Fruit fly (Drosophila melanogaster) whole organism, embryonic: ENCODE results near the gene tipE.
A peak's percentile ranks its signal among the peaks of the same experiment; 100 is the strongest.

ENCODE experiments used
- Antp ChIP-seq: fragments of 200-800 bp; sonication (Bioruptor generic); optimal IDR thresholded peaks from 3 replicates; lab custom pipeline; 2016; ENCODE audit warnings: missing biosample characterization, missing genetic modification characterization
- CG10209 ChIP-seq: fragments of 200-800 bp; sonication (Bioruptor generic); optimal IDR thresholded peaks from 3 replicates; lab custom pipeline; 2017; ENCODE audit warnings: missing biosample characterization, mild to moderate bottlenecking, missing genetic modification characterization, missing genetic modification reagents
- CG10431 ChIP-seq: fragments of 200-800 bp; sonication (Bioruptor generic); optimal IDR thresholded peaks from 3 replicates; lab custom pipeline; 2018; ENCODE audit warnings: missing biosample characterization, mild to moderate bottlenecking, missing genetic modification characterization
- CG11456 ChIP-seq: fragments of 200-800 bp; sonication (Bioruptor generic); IDR thresholded peaks from 3 replicates; pipeline ENCODE4 v1.3.6; 2022; ENCODE audit warnings: missing biosample characterization, missing genetic modification characterization
- CG11560 ChIP-seq: fragments of 200-800 bp; sonication (Bioruptor generic); IDR thresholded peaks from 3 replicates; pipeline ENCODE4 v1.3.6; 2022; ENCODE audit warnings: missing biosample characterization, missing genetic modification characterization
- CG11723 ChIP-seq: fragments of 200-800 bp; sonication (Bioruptor generic); optimal IDR thresholded peaks from 2 replicates; lab custom pipeline; 2017; ENCODE audit warnings: missing biosample characterization, mild to moderate bottlenecking, missing genetic modification characterization
- CG12155 ChIP-seq: fragments of 200-800 bp; sonication (Bioruptor generic); optimal IDR thresholded peaks from 3 replicates; lab custom pipeline; 2016; ENCODE audit warnings: missing biosample characterization, missing genetic modification characterization
- CG13424 ChIP-seq: fragments of 200-800 bp; sonication (Bioruptor generic); optimal IDR thresholded peaks from 2 replicates; lab custom pipeline; 2019; ENCODE audit warnings: missing biosample characterization, mild to moderate bottlenecking, missing genetic modification characterization, moderate library complexity
- CG14014 ChIP-seq: fragments of 200-800 bp; sonication (Bioruptor generic); IDR thresholded peaks from 2 replicates; pipeline ENCODE4 v1.3.6; 2022; ENCODE audit warnings: missing biosample characterization, missing genetic modification characterization
- CG15269 ChIP-seq: fragments of 200-800 bp; sonication (Bioruptor generic); optimal IDR thresholded peaks from 2 replicates; lab custom pipeline; 2018; ENCODE audit warnings: missing biosample characterization, mild to moderate bottlenecking, missing genetic modification characterization, moderate library complexity
- CG15514 ChIP-seq: fragments of 200-800 bp; sonication (Bioruptor generic); optimal IDR thresholded peaks from 3 replicates; lab custom pipeline; 2017; ENCODE audit warnings: missing biosample characterization, missing genetic modification characterization, mild to moderate bottlenecking, moderate library complexity, missing genetic modification reagents
- CG16813 ChIP-seq: fragments of 200-800 bp; sonication (Bioruptor generic); IDR thresholded peaks from 3 replicates; pipeline ENCODE4 v1.3.6; 2022; ENCODE audit warnings: missing biosample characterization, missing genetic modification characterization; ENCODE audit not compliant: partially characterized antibody
- CG30020 ChIP-seq: fragments of 200-800 bp; optimal IDR thresholded peaks from 2 replicates; lab custom pipeline; 2019; ENCODE audit warnings: missing biosample characterization, mild to moderate bottlenecking, missing genetic modification characterization, moderate library complexity
- CG3995 ChIP-seq: fragments of 200-800 bp; sonication (Bioruptor generic); optimal IDR thresholded peaks from 3 replicates; lab custom pipeline; 2016; ENCODE audit warnings: missing biosample characterization, missing genetic modification characterization
- CG4617 ChIP-seq: fragments of 200-800 bp; sonication (Bioruptor generic); optimal IDR thresholded peaks from 3 replicates; lab custom pipeline; 2016; ENCODE audit warnings: missing biosample characterization, missing genetic modification characterization, borderline replicate concordance
- CG4730 ChIP-seq: fragments of 200-800 bp; sonication (Bioruptor generic); IDR thresholded peaks from 2 replicates; pipeline ENCODE4 v1.3.6; 2022; ENCODE audit warnings: missing biosample characterization, missing genetic modification characterization
- CG4854 ChIP-seq: fragments of 200-800 bp; sonication (Bioruptor generic); optimal IDR thresholded peaks from 2 replicates; lab custom pipeline; 2016; ENCODE audit warnings: missing biosample characterization, missing genetic modification characterization, inconsistent platforms
- CG8924 ChIP-seq: fragments of 200-800 bp; optimal IDR thresholded peaks from 3 replicates; lab custom pipeline; 2019; ENCODE audit warnings: missing biosample characterization, mild to moderate bottlenecking, missing genetic modification characterization, moderate library complexity
- CG9797 ChIP-seq: fragments of 200-800 bp; sonication (Bioruptor generic); optimal IDR thresholded peaks from 3 replicates; lab custom pipeline; 2018; ENCODE audit warnings: missing biosample characterization, mild to moderate bottlenecking, missing genetic modification characterization
- D19B ChIP-seq: fragments of 200-800 bp; sonication (Bioruptor generic); optimal IDR thresholded peaks from 2 replicates; lab custom pipeline; 2017; ENCODE audit warnings: missing biosample characterization, mild to moderate bottlenecking, missing genetic modification characterization
- Deaf1 ChIP-seq: fragments of 200-800 bp; optimal IDR thresholded peaks from 3 replicates; lab custom pipeline; 2019; ENCODE audit warnings: missing biosample characterization, mild to moderate bottlenecking, missing genetic modification characterization, moderate library complexity
- H2.0 ChIP-seq: fragments of 200-800 bp; sonication (Bioruptor generic); IDR thresholded peaks from 2 replicates; pipeline ENCODE4 v1.3.6; 2022; ENCODE audit warnings: missing biosample characterization, missing genetic modification characterization
- HLH3B ChIP-seq: fragments of 200-800 bp; sonication (Bioruptor generic); IDR thresholded peaks from 2 replicates; pipeline ENCODE4 v1.3.6; 2022; ENCODE audit warnings: missing biosample characterization, missing genetic modification characterization
- Jarid2 ChIP-seq: fragments of 200-800 bp; sonication (Bioruptor generic); optimal IDR thresholded peaks from 3 replicates; lab custom pipeline; 2017; ENCODE audit warnings: mild to moderate bottlenecking, missing biosample characterization, missing genetic modification reagents, missing genetic modification characterization
- Lhr ChIP-seq: fragments of 200-800 bp; sonication (Bioruptor generic); optimal IDR thresholded peaks from 3 replicates; lab custom pipeline; 2017; ENCODE audit warnings: mild to moderate bottlenecking, missing biosample characterization, missing genetic modification reagents, missing genetic modification characterization
- Lim3 ChIP-seq: fragments of 200-800 bp; sonication (Bioruptor generic); IDR thresholded peaks from 2 replicates; pipeline ENCODE4 v1.3.6; 2022; ENCODE audit warnings: missing biosample characterization, missing genetic modification characterization
- Nf-YB ChIP-seq: fragments of 200-800 bp; sonication (Bioruptor generic); optimal IDR thresholded peaks from 3 replicates; lab custom pipeline; 2019; ENCODE audit warnings: missing biosample characterization, mild to moderate bottlenecking, missing genetic modification characterization, moderate library complexity
- Poxn ChIP-seq: fragments of 200-800 bp; sonication (Bioruptor generic); IDR thresholded peaks from 2 replicates; pipeline ENCODE4 v1.3.6; 2022; ENCODE audit warnings: missing biosample characterization, missing genetic modification characterization
- Sox102F ChIP-seq: fragments of 200-800 bp; sonication (Bioruptor generic); optimal IDR thresholded peaks from 2 replicates; lab custom pipeline; 2018; ENCODE audit warnings: missing biosample characterization, mild to moderate bottlenecking, missing genetic modification characterization, moderate library complexity
- Usf ChIP-seq: fragments of 200-800 bp; sonication (Bioruptor generic); optimal IDR thresholded peaks from 2 replicates; lab custom pipeline; 2017; ENCODE audit warnings: missing genotype, missing biosample characterization, missing genetic modification characterization
- al ChIP-seq: fragments of 200-800 bp; sonication (Bioruptor generic); IDR thresholded peaks from 2 replicates; pipeline ENCODE4 v1.3.6; 2022; ENCODE audit warnings: missing biosample characterization, missing genetic modification characterization
- crp ChIP-seq, 2 experiments: fragments of 200-800 bp; sonication (Bioruptor generic); optimal IDR thresholded peaks; 2 replicates in 1 of 2; 3 replicates in 1 of 2; lab custom pipeline; 2017; ENCODE audit warnings: missing biosample characterization in 2 of 2, missing genetic modification characterization in 2 of 2, mild to moderate bottlenecking in 1 of 2, moderate library complexity in 1 of 2
- dmrt11E ChIP-seq: fragments of 200-800 bp; sonication (Bioruptor generic); optimal IDR thresholded peaks from 3 replicates; lab custom pipeline; 2018; ENCODE audit warnings: missing biosample characterization, mild to moderate bottlenecking, missing genetic modification characterization, moderate library complexity
- fru ChIP-seq: fragments of >200 bp; optimal IDR thresholded peaks from 2 replicates; lab custom pipeline; 2017
- gcm2 ChIP-seq: fragments of 200-800 bp; sonication (Bioruptor generic); optimal IDR thresholded peaks from 2 replicates; lab custom pipeline; 2016; ENCODE audit warnings: missing biosample characterization, missing genetic modification characterization
- gsb ChIP-seq: fragments of 200-800 bp; sonication (Bioruptor generic); IDR thresholded peaks from 2 replicates; pipeline ENCODE4 v1.3.6; 2022; ENCODE audit warnings: missing biosample characterization, missing genetic modification characterization
- hth ChIP-seq: fragments of >200 bp; optimal IDR thresholded peaks from 2 replicates; lab custom pipeline; 2017; ENCODE audit warnings: inconsistent platforms
- ind ChIP-seq: fragments of 200-800 bp; sonication (Bioruptor generic); optimal IDR thresholded peaks from 3 replicates; lab custom pipeline; 2016; ENCODE audit warnings: missing biosample characterization, missing genetic modification characterization
- klu ChIP-seq: fragments of 200-800 bp; sonication (Bioruptor generic); IDR thresholded peaks from 2 replicates; pipeline ENCODE4 v1.3.6; 2022; ENCODE audit warnings: missing biosample characterization, missing genetic modification characterization
- lilli ChIP-seq: fragments of 200-800 bp; sonication (Bioruptor generic); optimal IDR thresholded peaks from 3 replicates; lab custom pipeline; 2016; ENCODE audit warnings: missing biosample characterization, missing genetic modification characterization
- lmd ChIP-seq: fragments of 200-800 bp; sonication (Bioruptor generic); IDR thresholded peaks from 2 replicates; pipeline ENCODE4 v1.3.6; 2022; ENCODE audit warnings: missing biosample characterization, missing genetic modification characterization
- pan ChIP-seq, 4 experiments: fragments of >200 bp in 3 of 4; fragments of 200-800 bp in 1 of 4; sonication (Bioruptor generic) in 1 of 4; optimal IDR thresholded peaks in 3 of 4; IDR thresholded peaks in 1 of 4; 2 replicates each; pipeline versions ENCODE4 v1.3.6 to Lab custom; 2017 to 2022; ENCODE audit warnings: missing biosample characterization in 2 of 4, missing genetic modification characterization in 2 of 4, mixed read lengths in 1 of 4
- psq ChIP-seq: fragments of 200-800 bp; sonication (Bioruptor generic); optimal IDR thresholded peaks from 2 replicates; lab custom pipeline; 2017; ENCODE audit warnings: missing biosample characterization, missing genetic modification characterization
- sob ChIP-seq: fragments of 200-800 bp; sonication (Bioruptor generic); IDR thresholded peaks from 2 replicates; pipeline ENCODE4 v1.3.6; 2022; ENCODE audit warnings: missing biosample characterization, missing genetic modification characterization
- tup ChIP-seq: fragments of 200-800 bp; sonication (Bioruptor generic); optimal IDR thresholded peaks from 2 replicates; lab custom pipeline; 2016; ENCODE audit warnings: missing biosample characterization, mild to moderate bottlenecking, missing genetic modification characterization, moderate library complexity
- wek ChIP-seq: fragments of 200-800 bp; sonication (Bioruptor generic); optimal IDR thresholded peaks from 3 replicates; lab custom pipeline; 2018; ENCODE audit warnings: missing biosample characterization, mild to moderate bottlenecking, missing genetic modification characterization, moderate library complexity

The tipE gene

DNA sequence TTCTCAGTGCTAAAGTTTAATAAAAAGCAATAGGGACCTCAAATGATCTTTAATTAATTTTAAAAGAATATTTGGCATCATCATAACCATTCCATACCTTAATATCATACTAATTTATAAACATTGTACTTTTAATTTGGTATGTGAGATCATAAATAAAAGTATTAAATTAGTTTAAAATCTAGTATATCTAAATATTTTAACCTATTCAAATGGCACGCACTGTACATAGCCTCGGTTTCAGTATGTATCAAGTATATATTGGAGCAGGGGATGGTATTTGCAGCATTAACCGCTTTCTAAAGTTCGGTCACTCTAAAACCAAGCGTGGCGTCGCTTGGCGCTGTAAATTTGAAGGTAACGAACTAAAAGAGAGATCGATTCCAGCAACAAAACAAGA lies 54.1 kb downstream of the tipE start, which contains the start of gene pav (continued):
- TF ChIP-seq gcm2 (GFP tag; lab: Kevin White, UChicago) (no peak), fru (lab: Kevin White, UChicago) (no peak), Deaf1 (no peak), lilli (GFP tag; lab: Kevin White, UChicago) (peak; percentile 16), al (GFP tag; lab: Robert Waterston, UW) (0 out of 2 replicates have a peak, but pooled peaks have one; percentile 26), CG11560 (tag; lab: Robert Waterston, UW) (no peak), crp (GFP tag; optimal IDR thresholded peaks at IDR 0.05; lab: Kevin White, UChicago) (peak in 1 of 2 experiments; percentile 0), pan (optimal IDR thresholded peaks at IDR 0.05; lab: Kevin White, UChicago) (no peak), pan (GFP tag; optimal IDR thresholded peaks at IDR 0.05 in 1 of 2, IDR thresholded peaks at IDR 0.05 in 1 of 2) (peak in 1 of 2 experiments; percentile 46), CG16813 (GFP tag; lab: Robert Waterston, UW) (no peak), sob (GFP tag; lab: Robert Waterston, UW) (peak; percentile 49), CG11456 (GFP tag; lab: Robert Waterston, UW) (0 out of 3 replicates have a peak, but pooled peaks have one; percentile 31), dmrt11E (tag; lab: Kevin White, UChicago) (peak; percentile 35), Poxn (GFP tag; lab: Robert Waterston, UW) (no peak), HLH3B (GFP tag; lab: Robert Waterston, UW) (no peak), CG3995 (GFP tag; lab: Kevin White, UChicago) (peak; percentile 5), Lim3 (GFP tag; lab: Robert Waterston, UW) (no peak), Jarid2 (GFP tag; lab: Kevin White, UChicago) (no peak), D19B (GFP tag; lab: Kevin White, UChicago) (peak; percentile 86), H2.0 (GFP tag; lab: Robert Waterston, UW) (no peak), CG15269 (no peak), CG12155 (GFP tag; lab: Kevin White, UChicago) (peak; percentile 19), CG10209 (GFP tag; lab: Kevin White, UChicago) (no peak), CG15514 (peak; percentile 58), CG9797 (peak; percentile 79), CG14014 (GFP tag; lab: Robert Waterston, UW) (peak; percentile 47; the same call in 1 of the 2 replicates), CG4730 (GFP tag; lab: Robert Waterston, UW) (peak; percentile 44; the same call in 1 of the 2 replicates), CG10431 (no peak), gsb (no peak), Usf (GFP tag; lab: Kevin White, UChicago) (no peak), Nf-YB (GFP tag; lab: Kevin White, UChicago) (no peak), CG30020 (tag; lab: Kevin White, UChicago) (no peak), CG11723 (GFP tag; lab: Kevin White, UChicago) (no peak), psq (GFP tag; lab: Kevin White, UChicago) (no peak), CG4617 (GFP tag; lab: Kevin White, UChicago) (peak; percentile 31), wek (GFP tag; lab: Kevin White, UChicago) (no peak), Antp (no peak), hth (lab: Kevin White, UChicago) (no peak), tup (GFP tag; lab: Kevin White, UChicago) (no peak), CG8924 (tag; lab: Kevin White, UChicago) (peak; percentile 66), ind (peak; percentile 31), CG13424 (tag; lab: Kevin White, UChicago) (peak; percentile 53), CG4854 (GFP tag; lab: Kevin White, UChicago) (no peak), klu (GFP tag; lab: Robert Waterston, UW) (no peak), lmd (GFP tag; lab: Robert Waterston, UW) (peak; percentile 58), Sox102F (no peak), Lhr (GFP tag; lab: Kevin White, UChicago) (no peak)
- TF ChIP-seq, all 482 proteins: peak for 116
